Worm (Caenorhabditis elegans): Measurements from ENCODE around the gene T26C5.4.

Gene T26C5.4

DNA sequence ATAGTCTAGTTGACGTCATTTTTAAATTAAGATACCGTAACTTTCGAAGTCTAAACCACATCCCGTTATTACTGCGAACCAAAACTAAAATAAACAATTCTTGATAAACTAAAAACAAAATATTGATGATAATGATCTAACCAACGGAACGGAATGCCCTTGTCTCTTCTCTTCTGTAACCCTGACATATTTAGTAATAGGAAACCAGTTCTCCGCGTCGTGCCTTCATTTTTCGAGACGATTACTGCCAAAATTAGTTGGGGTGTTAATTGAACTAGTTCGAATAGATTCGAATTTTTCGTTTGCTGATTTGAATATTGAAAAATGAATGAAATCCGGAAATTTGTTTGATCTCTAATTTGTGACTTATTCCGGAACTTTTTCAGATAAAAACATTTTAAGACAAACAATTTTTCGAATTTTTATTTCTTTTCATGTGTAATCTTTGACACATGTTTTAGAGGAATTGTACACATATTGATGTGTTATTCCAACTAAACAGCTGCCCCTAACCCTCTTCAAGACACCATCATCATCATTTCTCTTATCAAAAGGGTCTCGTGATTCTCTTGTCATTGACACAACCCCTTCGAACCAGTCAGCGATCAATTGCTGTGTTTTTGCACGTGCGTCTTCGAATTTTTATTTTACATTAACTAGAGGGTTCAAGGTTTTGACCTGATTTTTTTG, 33.5 kb upstream of the T26C5.4 start (continued):
- no peak for TF ChIP-seq let-526 (GFP tag; IDR thresholded peaks at IDR 0.05)
- TF ChIP-seq F39B2.1 (GFP tag; IDR thresholded peaks at IDR 0.05), result no peak
- no peak for TF ChIP-seq F55B11.4 (tag; optimal IDR thresholded peaks at IDR 0.05; ENCODE audit: borderline replicate concordance, insufficient read depth)
- peak; percentile 44 for TF ChIP-seq lin-54 (GFP tag; optimal IDR thresholded peaks at IDR 0.05)
- TF ChIP-seq repo-1 (tag; optimal IDR thresholded peaks at IDR 0.05), result peak; percentile 1
- TF ChIP-seq ceh-58 (GFP tag; IDR thresholded peaks at IDR 0.05), result no peak
- TF ChIP-seq efl-1 (GFP tag; optimal IDR thresholded peaks at IDR 0.05), result no peak
- no peak for TF ChIP-seq snpc-3.4 (tag; optimal IDR thresholded peaks at IDR 0.05)
- TF ChIP-seq sptf-2 (GFP tag; optimal IDR thresholded peaks at IDR 0.05), result no peak
- no peak for TF ChIP-seq him-1 (tag; optimal IDR thresholded peaks at IDR 0.05)
- no peak for TF ChIP-seq aptf-3 (GFP tag; IDR thresholded peaks at IDR 0.05)
- no peak for TF ChIP-seq unc-130 (GFP tag; optimal IDR thresholded peaks at IDR 0.05)
- no peak for TF ChIP-seq nhr-179 (tag; optimal IDR thresholded peaks at IDR 0.05)
- TF ChIP-seq lin-35 (GFP tag; optimal IDR thresholded peaks at IDR 0.05), result no peak
- TF ChIP-seq zim-3 (tag; optimal IDR thresholded peaks at IDR 0.05), result no peak
- TF ChIP-seq ccch-3 (GFP tag; optimal IDR thresholded peaks at IDR 0.05), result no peak
- no peak for TF ChIP-seq ztf-18 (tag; optimal IDR thresholded peaks at IDR 0.05)
- no peak for TF ChIP-seq ceh-91 (GFP tag; IDR thresholded peaks at IDR 0.05)
- TF ChIP-seq nfyb-1 (GFP tag; IDR thresholded peaks at IDR 0.05), result peak; percentile 82
- TF ChIP-seq Y53G8AR.9 (GFP tag; conservative IDR thresholded peaks at IDR 0.05), result peak; percentile 21; the same call in 1 of the 2 replicates
- 0 out of 2 replicates have a peak, but pooled peaks have one; percentile 26 for TF ChIP-seq C06A6.2 (GFP tag; conservative IDR thresholded peaks at IDR 0.05)
- no peak for TF ChIP-seq snpc-1.1 (tag; optimal IDR thresholded peaks at IDR 0.05; ENCODE audit: insufficient read depth)
- no peak for TF ChIP-seq egrh-3 (GFP tag; IDR thresholded peaks at IDR 0.05)
- no peak for TF ChIP-seq nhr-27 (tag; optimal IDR thresholded peaks at IDR 0.05)
- no peak for TF ChIP-seq ztf-6 (GFP tag; IDR thresholded peaks at IDR 0.05)
- TF ChIP-seq nfya-2 (GFP tag; IDR thresholded peaks at IDR 0.05), result no peak
- TF ChIP-seq bed-1 (GFP tag; IDR thresholded peaks at IDR 0.05), result no peak
- TF ChIP-seq hmg-20 (GFP tag; IDR thresholded peaks at IDR 0.05), result no peak
- no peak for TF ChIP-seq pha-4 (tag; optimal IDR thresholded peaks at IDR 0.05)
- TF ChIP-seq K11D2.4 (GFP tag; IDR thresholded peaks at IDR 0.05), result peak; percentile 28; the same call in 1 of the 2 replicates
- TF ChIP-seq T26A5.8 (tag; optimal IDR thresholded peaks at IDR 0.05), result no peak
- no peak for TF ChIP-seq attf-6 (GFP tag; IDR thresholded peaks at IDR 0.05)
- TF ChIP-seq ztf-26 (tag; optimal IDR thresholded peaks at IDR 0.05), result no peak
- TF ChIP-seq tbx-9 (tag; optimal IDR thresholded peaks at IDR 0.05; ENCODE audit: borderline replicate concordance), result no peak
- no peak for TF ChIP-seq T07F8.4 (tag; optimal IDR thresholded peaks at IDR 0.05)
- no peak for TF ChIP-seq sdz-38 (tag; optimal IDR thresholded peaks at IDR 0.05)
- no peak for TF ChIP-seq F49E8.2 (tag; optimal IDR thresholded peaks at IDR 0.05; ENCODE audit: insufficient read depth)
- no peak for TF ChIP-seq snpc-4 (GFP tag; optimal IDR thresholded peaks at IDR 0.05)
- peak in 3 of 4 experiments; percentile 16 to 40 (median 23) for TF ChIP-seq snpc-4 (tag; optimal IDR thresholded peaks at IDR 0.05)
- TF ChIP-seq Y67H2A.10 (GFP tag; conservative IDR thresholded peaks at IDR 0.05), result no peak
- no peak for TF ChIP-seq fkh-3 (tag; optimal IDR thresholded peaks at IDR 0.05)
- no peak for TF ChIP-seq hlh-12 (tag; optimal IDR thresholded peaks at IDR 0.05)
- no peak for TF ChIP-seq hrde-1 (tag; optimal IDR thresholded peaks at IDR 0.05; ENCODE audit: borderline replicate concordance)
- no peak for TF ChIP-seq F37B4.10 (GFP tag; IDR thresholded peaks at IDR 0.05)
- no peak for TF ChIP-seq dpl-1 (GFP tag; optimal IDR thresholded peaks at IDR 0.05)
- no peak for TF ChIP-seq B0261.1 (tag; optimal IDR thresholded peaks at IDR 0.05)
- TF ChIP-seq ceh-27 (GFP tag; optimal IDR thresholded peaks at IDR 0.05), result peak; percentile 8
- TF ChIP-seq die-1 (tag; optimal IDR thresholded peaks at IDR 0.05), result no peak
